Worm (Caenorhabditis elegans): ENCODE measurements around the gene Y45F10D.7.

ce11 chrIV:13784774-13785173 lies 3.9 kb upstream of the Y45F10D.7 start:
- TF ChIP-seq him-1 (tag; optimal IDR thresholded peaks at IDR 0.05) (no peak), dao-5 (tag; optimal IDR thresholded peaks at IDR 0.05) (no peak)
